Worm (Caenorhabditis elegans) whole organism, L3 larva: ENCODE results near the gene ncx-7.
A peak's percentile ranks its signal among the peaks of the same experiment; 100 is the strongest.

Experiments
- R02D3.7 ChIP-seq: fragments of 150-350 bp; optimal IDR thresholded peaks from 2 replicates; lab custom pipeline; 2014; ENCODE audit warnings: missing biosample characterization, missing genetic modification characterization
- ZK546.5 ChIP-seq: sonication (generic microtip); optimal IDR thresholded peaks from 2 replicates; lab custom pipeline; 2017; ENCODE audit warnings: missing biosample characterization, missing genetic modification characterization
- ama-1 ChIP-seq: fragments of 150-350 bp; optimal IDR thresholded peaks from 2 replicates; lab custom pipeline; 2018
- ceh-82 ChIP-seq: fragments of 150-350 bp; optimal IDR thresholded peaks from 2 replicates; lab custom pipeline; 2014; ENCODE audit warnings: missing biosample characterization, missing genetic modification characterization
- ceh-9 ChIP-seq: sonication (generic microtip); optimal IDR thresholded peaks from 2 replicates; lab custom pipeline; 2018; ENCODE audit warnings: missing biosample characterization, missing genetic modification characterization
- daf-12 ChIP-seq: fragments of 150-350 bp; optimal IDR thresholded peaks from 2 replicates; lab custom pipeline; 2014; ENCODE audit warnings: missing biosample characterization, missing genetic modification reagents, missing genetic modification characterization
- egl-27 ChIP-seq: sonication (generic microtip); optimal IDR thresholded peaks from 4 replicates; lab custom pipeline; 2017; ENCODE audit warnings: missing biosample characterization, missing genetic modification reagents, missing genetic modification characterization
- egl-5 ChIP-seq: fragments of 150-350 bp; optimal IDR thresholded peaks from 2 replicates; lab custom pipeline; 2017; ENCODE audit warnings: missing biosample characterization, missing genetic modification reagents, missing genetic modification characterization, inconsistent platforms
- elt-1 ChIP-seq: fragments of 150-350 bp; optimal IDR thresholded peaks from 2 replicates; lab custom pipeline; 2014; ENCODE audit warnings: missing biosample characterization, missing genetic modification characterization
- elt-2 ChIP-seq: sonication (generic microtip); optimal IDR thresholded peaks from 2 replicates; lab custom pipeline; 2016; ENCODE audit warnings: missing genetic modification reagents, mild to moderate bottlenecking, missing genetic modification characterization, missing compliant biosample characterization
- elt-3 ChIP-seq, 3 experiments: fragments of 150-350 bp in 1 of 3; sonication (generic microtip) in 2 of 3; optimal IDR thresholded peaks; 2 replicates in 2 of 3; 4 replicates in 1 of 3; lab custom pipeline; 2014 to 2017; ENCODE audit warnings: missing biosample characterization in 3 of 3, missing genetic modification characterization in 3 of 3
- eor-1 ChIP-seq, 2 experiments: fragments of 150-350 bp; optimal IDR thresholded peaks; 2 replicates each; lab custom pipeline; 2014 to 2018; ENCODE audit warnings: missing biosample characterization in 2 of 2, missing genetic modification characterization in 2 of 2
- fkh-10 ChIP-seq: sonication (generic microtip); optimal IDR thresholded peaks from 2 replicates; lab custom pipeline; 2017; ENCODE audit warnings: missing biosample characterization, missing genetic modification reagents, missing genetic modification characterization
- fkh-2 ChIP-seq: fragments of 150-350 bp; optimal IDR thresholded peaks from 2 replicates; lab custom pipeline; 2014; ENCODE audit warnings: missing biosample characterization, missing genetic modification reagents, missing genetic modification characterization
- fos-1 ChIP-seq: fragments of 150-350 bp; optimal IDR thresholded peaks from 2 replicates; lab custom pipeline; 2014; ENCODE audit warnings: missing biosample characterization, missing genetic modification characterization
- hmg-11 ChIP-seq: sonication (generic microtip); optimal IDR thresholded peaks from 2 replicates; lab custom pipeline; 2016; ENCODE audit warnings: missing genetic modification characterization, missing compliant biosample characterization
- jun-1 ChIP-seq: fragments of 150-350 bp; optimal IDR thresholded peaks from 2 replicates; lab custom pipeline; 2014; ENCODE audit warnings: missing biosample characterization, missing genetic modification reagents, missing genetic modification characterization
- lin-15B ChIP-seq: fragments of 150-350 bp; optimal IDR thresholded peaks from 2 replicates; lab custom pipeline; 2014; ENCODE audit warnings: missing biosample characterization, missing genetic modification characterization
- lin-39 ChIP-seq: fragments of 150-350 bp; optimal IDR thresholded peaks from 2 replicates; lab custom pipeline; 2018; ENCODE audit warnings: missing biosample characterization, missing genetic modification reagents, missing genetic modification characterization
- lsy-12 ChIP-seq: sonication (generic microtip); optimal IDR thresholded peaks from 2 replicates; lab custom pipeline; 2016; ENCODE audit warnings: mild to moderate bottlenecking, missing genetic modification characterization, missing compliant biosample characterization
- mdl-1 ChIP-seq: fragments of 150-350 bp; optimal IDR thresholded peaks from 2 replicates; lab custom pipeline; 2014; ENCODE audit warnings: missing biosample characterization, missing genetic modification characterization
- mml-1 ChIP-seq: fragments of 150-350 bp; sonication (generic microtip); optimal IDR thresholded peaks from 3 replicates; lab custom pipeline; 2014; ENCODE audit warnings: missing biosample characterization, missing genetic modification characterization
- nfya-1 ChIP-seq: sonication (generic microtip); optimal IDR thresholded peaks from 2 replicates; lab custom pipeline; 2017; ENCODE audit warnings: missing genetic modification characterization, mild to moderate bottlenecking, missing compliant biosample characterization, antibody characterized with exemption, moderate library complexity; ENCODE audit not compliant: insufficient read depth
- nhr-11 ChIP-seq: fragments of 150-350 bp; optimal IDR thresholded peaks from 2 replicates; lab custom pipeline; 2014; ENCODE audit warnings: missing biosample characterization, missing genetic modification characterization
- nhr-12 ChIP-seq: fragments of 150-350 bp; optimal IDR thresholded peaks from 2 replicates; lab custom pipeline; 2014; ENCODE audit warnings: missing biosample characterization, missing genetic modification characterization
- nhr-23 ChIP-seq: fragments of 150-350 bp; optimal IDR thresholded peaks from 2 replicates; lab custom pipeline; 2014; ENCODE audit warnings: missing biosample characterization, missing genetic modification reagents, missing genetic modification characterization
- nhr-237 ChIP-seq: fragments of 150-350 bp; optimal IDR thresholded peaks from 2 replicates; lab custom pipeline; 2014; ENCODE audit warnings: missing biosample characterization, missing genetic modification characterization
- nhr-25 ChIP-seq: sonication (generic microtip); optimal IDR thresholded peaks from 2 replicates; lab custom pipeline; 2017; ENCODE audit warnings: missing biosample characterization, missing genetic modification characterization
- nhr-28 ChIP-seq: fragments of 150-350 bp; optimal IDR thresholded peaks from 2 replicates; lab custom pipeline; 2014; ENCODE audit warnings: missing biosample characterization, missing genetic modification characterization
- nhr-43 ChIP-seq: sonication (generic microtip); optimal IDR thresholded peaks from 2 replicates; lab custom pipeline; 2016; ENCODE audit warnings: mild to moderate bottlenecking, missing genetic modification characterization, missing compliant biosample characterization; ENCODE audit not compliant: poor library complexity, severe bottlenecking
- nhr-67 ChIP-seq: fragments of 150-350 bp; optimal IDR thresholded peaks from 2 replicates; lab custom pipeline; 2014; ENCODE audit warnings: missing biosample characterization, missing genetic modification characterization
- nhr-76 ChIP-seq: fragments of 150-350 bp; sonication (generic microtip); optimal IDR thresholded peaks from 5 replicates; lab custom pipeline; 2014; ENCODE audit warnings: missing biosample characterization, missing genetic modification characterization
- pha-4 ChIP-seq: fragments of 150-350 bp; optimal IDR thresholded peaks from 2 replicates; lab custom pipeline; 2014; ENCODE audit warnings: missing biosample characterization, missing genetic modification reagents, missing genetic modification characterization
- snpc-4 ChIP-seq: fragments of 150-350 bp; optimal IDR thresholded peaks from 2 replicates; lab custom pipeline; 2014; ENCODE audit warnings: missing biosample characterization, missing genetic modification characterization
- tbx-2 ChIP-seq: sonication (generic microtip); optimal IDR thresholded peaks from 2 replicates; lab custom pipeline; 2016; ENCODE audit warnings: mild to moderate bottlenecking, missing genetic modification characterization, missing compliant biosample characterization
- unc-62 ChIP-seq: fragments of 150-350 bp; sonication (generic microtip); optimal IDR thresholded peaks from 4 replicates; lab custom pipeline; 2014; ENCODE audit warnings: missing biosample characterization, missing genetic modification reagents, missing genetic modification characterization
- zag-1 ChIP-seq: fragments of 150-350 bp; optimal IDR thresholded peaks from 2 replicates; lab custom pipeline; 2014; ENCODE audit warnings: missing biosample characterization, missing genetic modification characterization
- ztf-4 ChIP-seq: fragments of 150-350 bp; optimal IDR thresholded peaks from 2 replicates; lab custom pipeline; 2014; ENCODE audit warnings: missing biosample characterization, missing genetic modification characterization

The ncx-7 gene

DNA sequence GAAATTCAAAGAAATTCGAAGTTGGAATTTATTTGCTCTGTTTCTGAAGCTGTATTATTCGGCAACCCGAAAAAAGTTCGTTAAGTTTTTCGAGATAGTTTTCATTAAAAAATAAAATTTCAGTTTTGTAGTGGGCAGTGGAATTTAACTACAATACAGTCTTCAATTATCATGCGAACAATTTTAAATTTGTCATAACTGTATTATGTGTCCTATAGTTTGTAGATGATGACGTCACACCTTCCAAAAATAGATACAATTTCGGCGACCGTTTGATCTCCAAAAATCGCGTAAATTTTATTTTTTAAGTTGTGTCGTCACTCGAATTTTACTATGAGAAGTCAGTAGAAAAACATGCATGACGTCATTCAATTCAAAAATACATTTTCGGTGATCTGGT lies 6.9 kb downstream of the ncx-7 start:
- TF ChIP-seq ama-1 (lab: Kevin White, UChicago) (no peak), tbx-2 (tag; lab: Kevin White, UChicago) (no peak), eor-1 (tag; optimal IDR thresholded peaks at IDR 0.05; lab: Kevin White, UChicago) (no peak), R02D3.7 (tag; lab: Kevin White, UChicago) (no peak), lin-15B (no peak), fkh-2 (no peak), nhr-76 (tag; lab: Kevin White, UChicago) (no peak)

DNA sequence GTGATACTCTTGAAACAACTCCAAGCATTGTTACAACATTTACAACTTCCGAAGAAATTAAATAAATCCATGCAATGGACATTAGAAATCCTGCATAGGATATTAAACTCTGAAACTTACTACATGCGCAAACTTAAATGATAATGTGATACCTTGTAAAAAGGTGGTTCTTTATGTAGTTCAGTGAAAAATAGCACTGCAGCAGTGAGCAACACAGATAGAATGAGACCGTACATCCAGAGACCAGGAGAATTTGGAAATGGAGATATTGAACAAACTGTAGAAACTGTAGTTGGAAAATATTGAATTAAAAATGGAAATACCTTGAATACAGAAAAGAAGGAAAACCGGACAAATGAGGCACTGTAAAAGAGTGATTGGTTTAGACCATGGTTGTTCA lies 8.9 kb downstream of the ncx-7 start:
- TF ChIP-seq mdl-1 (tag; lab: Kevin White, UChicago) (no peak), nhr-25 (tag; lab: Kevin White, UChicago) (no peak), nfya-1 (tag; lab: Kevin White, UChicago) (no peak), fkh-2 (no peak), nhr-28 (tag; lab: Kevin White, UChicago) (no peak), daf-12 (tag; lab: Kevin White, UChicago) (no peak), snpc-4 (tag; lab: Kevin White, UChicago) (no peak), jun-1 (tag; lab: Kevin White, UChicago) (no peak)

DNA sequence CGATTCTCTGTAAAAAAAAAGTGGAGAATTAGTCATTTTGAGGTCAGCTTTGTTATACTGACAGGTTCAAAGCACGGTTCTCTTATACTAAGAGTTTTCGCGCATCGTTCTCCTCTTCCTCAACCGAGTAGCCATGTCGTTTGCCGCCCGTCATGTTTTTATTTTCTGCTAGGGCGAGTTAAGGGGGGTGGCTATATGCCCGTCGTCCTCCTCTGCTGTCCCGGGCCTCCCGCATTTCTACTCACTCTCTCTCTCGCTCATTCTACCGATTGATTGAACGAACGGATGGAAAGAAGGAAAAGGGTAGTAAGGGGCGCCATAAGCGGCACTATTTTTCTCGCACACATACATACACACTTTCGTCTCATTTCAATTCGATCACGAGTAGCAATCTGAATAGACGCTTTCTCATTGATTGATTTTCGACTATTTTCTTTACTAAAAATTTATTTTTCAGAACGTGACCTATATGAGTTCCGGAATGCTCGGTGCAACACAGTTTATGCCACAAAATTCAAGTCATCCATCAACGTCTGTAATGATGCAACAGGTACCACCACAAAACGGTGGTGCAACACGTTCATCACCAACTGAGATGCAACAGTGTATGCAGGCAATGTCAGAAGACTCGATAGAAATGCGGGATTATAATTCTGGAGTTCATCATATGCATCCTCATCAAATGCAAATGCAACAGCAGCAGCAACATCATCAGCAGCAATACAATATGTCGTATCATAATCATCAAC lies 14.8 kb downstream of the ncx-7 start:
- TF ChIP-seq egl-5 (tag; lab: Kevin White, UChicago) (peak; percentile 18), nhr-67 (tag; lab: Kevin White, UChicago) (no peak), lin-39 (peak; percentile 41)

DNA sequence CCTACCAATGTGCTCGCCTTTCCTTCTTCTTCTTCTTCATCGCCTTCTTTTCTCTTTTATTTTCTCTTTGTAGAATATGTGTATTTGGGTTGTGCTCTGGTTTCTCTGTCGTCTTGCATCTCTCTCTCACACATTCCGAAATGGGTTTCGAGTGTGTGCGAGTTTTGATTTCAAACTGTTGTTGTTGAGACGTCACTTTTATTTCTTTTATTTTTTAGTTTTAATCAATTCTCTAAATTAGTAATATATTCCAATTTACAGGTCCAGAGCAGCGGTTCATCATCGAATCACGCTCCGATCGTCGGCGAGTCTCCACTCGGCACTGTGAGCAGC lies 15.5 kb downstream of the ncx-7 start:
- no peak for TF ChIP-seq nhr-237
- peak; percentile 22 for TF ChIP-seq nfya-1 (tag; lab: Kevin White, UChicago)

DNA sequence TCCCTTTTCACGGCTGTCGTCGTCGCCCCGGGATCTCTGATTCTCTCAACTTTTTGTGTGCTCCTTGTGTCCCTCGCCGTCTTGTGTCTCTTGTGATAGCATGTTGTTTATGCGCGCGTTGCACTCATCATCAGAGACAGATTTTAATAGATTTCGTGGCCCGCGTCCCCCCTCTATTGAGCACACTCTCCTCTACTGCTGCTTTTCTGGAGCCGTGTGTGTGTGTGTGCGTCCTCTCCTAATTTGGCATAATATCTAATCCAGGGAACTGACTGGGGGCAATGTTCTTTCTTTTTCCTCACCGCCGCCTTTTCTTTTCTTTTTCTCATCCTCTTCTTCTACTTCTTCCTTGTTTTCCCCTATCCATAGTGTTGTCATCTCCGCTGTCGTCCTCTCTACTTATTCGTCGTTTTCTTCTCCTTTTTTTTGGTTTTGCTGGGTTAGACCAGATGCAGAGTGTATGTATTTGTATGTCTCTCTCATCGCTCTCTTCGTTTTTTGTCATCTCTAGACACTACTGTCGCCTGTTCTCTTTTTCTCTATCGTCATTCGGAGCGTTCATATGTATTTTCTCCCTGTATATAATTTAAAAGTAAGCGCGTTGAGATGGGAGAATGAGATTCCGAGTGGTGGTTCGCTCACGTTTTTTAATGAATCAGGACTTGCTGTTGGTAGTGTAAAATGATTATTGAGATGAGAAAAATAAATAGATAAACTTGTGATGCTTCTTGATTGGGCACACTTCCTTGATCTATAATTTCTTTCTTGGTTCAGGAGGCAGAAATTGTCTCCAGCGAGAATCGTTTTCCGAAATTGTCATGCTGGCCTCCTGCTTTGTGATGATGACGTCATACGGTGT lies 16.1 kb downstream of the ncx-7 start:
- no peak for TF ChIP-seq nhr-43 (tag; lab: Kevin White, UChicago)
- no peak for TF ChIP-seq egl-27 (tag; lab: Kevin White, UChicago)
- no peak for TF ChIP-seq nhr-237
- TF ChIP-seq eor-1 (tag; optimal IDR thresholded peaks at IDR 0.05; lab: Kevin White, UChicago) = no peak
- peak; percentile 40 for TF ChIP-seq pha-4 (tag; lab: Kevin White, UChicago)
- TF ChIP-seq lin-15B = no peak
- TF ChIP-seq elt-1 = no peak
- peak; percentile 75 for TF ChIP-seq lin-39
- TF ChIP-seq ceh-82 (tag; lab: Kevin White, UChicago) = peak; percentile 37
- TF ChIP-seq nhr-12 = no peak
- TF ChIP-seq mdl-1 (tag; lab: Kevin White, UChicago) = peak; percentile 33
- TF ChIP-seq fkh-10 (GFP tag; lab: Kevin White, UChicago) = no peak
- TF ChIP-seq elt-2 (tag; lab: Kevin White, UChicago) = peak; percentile 12
- peak; percentile 3 for TF ChIP-seq ama-1 (lab: Kevin White, UChicago)
- peak; percentile 2 for TF ChIP-seq jun-1 (tag; lab: Kevin White, UChicago)
- TF ChIP-seq snpc-4 (tag; lab: Kevin White, UChicago) = peak; percentile 3
- TF ChIP-seq zag-1 (tag; lab: Kevin White, UChicago) = peak; percentile 20
- no peak for TF ChIP-seq mml-1 (tag; lab: Kevin White, UChicago)
- TF ChIP-seq nhr-25 (tag; lab: Kevin White, UChicago) = no peak
- TF ChIP-seq lsy-12 (tag; lab: Kevin White, UChicago) = no peak
- TF ChIP-seq nfya-1 (tag; lab: Kevin White, UChicago) = peak; percentile 23
- TF ChIP-seq fos-1 (tag; lab: Kevin White, UChicago) = no peak
- no peak for TF ChIP-seq daf-12 (tag; lab: Kevin White, UChicago)
- TF ChIP-seq unc-62 (GFP tag; lab: Kevin White, UChicago) = no peak
- TF ChIP-seq nhr-23 (tag; lab: Kevin White, UChicago) = peak; percentile 45
- TF ChIP-seq elt-3 (tag; optimal IDR thresholded peaks at IDR 0.05; lab: Kevin White, UChicago) = no peak
- TF ChIP-seq nhr-11 = no peak
- TF ChIP-seq tbx-2 (tag; lab: Kevin White, UChicago) = peak; percentile 40
- no peak for TF ChIP-seq ztf-4 (tag; lab: Kevin White, UChicago)
- TF ChIP-seq hmg-11 (tag; lab: Kevin White, UChicago) = peak; percentile 49
- no peak for TF ChIP-seq ZK546.5
- no peak for TF ChIP-seq nhr-76 (tag; lab: Kevin White, UChicago)
- TF ChIP-seq ceh-9 = no peak
- TF ChIP-seq, all 47 proteins: peak for 13
